Fruit fly (Drosophila melanogaster): ENCODE results near the gene vap.

vap gene

dm6 chrX:15982844-15983243 is 22.8 kb downstream of the vap start, which contains the start of gene Cep164 (continued):
- TF ChIP-seq pzg (GFP tag; optimal IDR thresholded peaks at IDR 0.05) = peak; percentile 15

- TF ChIP-seq CG6683 (GFP tag; optimal IDR thresholded peaks at IDR 0.05) (no peak), CG11723 (GFP tag; optimal IDR thresholded peaks at IDR 0.05) (no peak), danr (GFP tag; IDR thresholded peaks at IDR 0.05) (no peak)
These were observed 29.0 kb downstream of the vap start, which contains the start of gene CG42766 for dm6 chrX:15976568-15976967. TSS of gene CG42766 (plus strand) at chrX:15976868.

- TF ChIP-seq sens-2 (GFP tag; IDR thresholded peaks at IDR 0.05) = no peak
- TF ChIP-seq scrt (GFP tag; optimal IDR thresholded peaks at IDR 0.05) = no peak
- TF ChIP-seq tgo (GFP tag; IDR thresholded peaks at IDR 0.05) = no peak
- no peak for TF ChIP-seq bowl (GFP tag; IDR thresholded peaks at IDR 0.05)
- no peak for TF ChIP-seq CG9727 (GFP tag; optimal IDR thresholded peaks at IDR 0.05)
These were observed 31.5 kb downstream of the vap start, which contains the start of gene Or13a for dm6 chrX:15974125-15974524. TSS of gene Or13a (plus strand) at chrX:15974425.

- no peak for TF ChIP-seq MBD-R2 (GFP tag; IDR thresholded peaks at IDR 0.05)
- no peak for TF ChIP-seq CG1233 (GFP tag; optimal IDR thresholded peaks at IDR 0.05)
- TF ChIP-seq Rfx (GFP tag; IDR thresholded peaks at IDR 0.05) = no peak
- no peak for TF ChIP-seq CG3838 (GFP tag; optimal IDR thresholded peaks at IDR 0.05)
- no peak for TF ChIP-seq CG2678 (tag; optimal IDR thresholded peaks at IDR 0.05)
- no peak for TF ChIP-seq sob (GFP tag; IDR thresholded peaks at IDR 0.05)
- TF ChIP-seq CG18476 (GFP tag; optimal IDR thresholded peaks at IDR 0.05) = no peak
- TF ChIP-seq CG13894 (tag; optimal IDR thresholded peaks at IDR 0.05) = peak; percentile 95
- no peak for TF ChIP-seq gro (GFP tag; optimal IDR thresholded peaks at IDR 0.05)
- TF ChIP-seq repo (GFP tag; optimal IDR thresholded peaks at IDR 0.05) = no peak
- no peak for TF ChIP-seq CG7839 (tag; optimal IDR thresholded peaks at IDR 0.05)
- no peak for TF ChIP-seq pros (GFP tag; optimal IDR thresholded peaks at IDR 0.05)
- no peak for TF ChIP-seq TFAM (GFP tag; optimal IDR thresholded peaks at IDR 0.05)
- TF ChIP-seq CG14860 (GFP tag; IDR thresholded peaks at IDR 0.05; ENCODE audit: partially characterized antibody) = no peak
- no peak for TF ChIP-seq D (optimal IDR thresholded peaks at IDR 0.05)
- no peak for TF ChIP-seq D (GFP tag; optimal IDR thresholded peaks at IDR 0.05)
- peak; percentile 89 for TF ChIP-seq Deaf1 (tag; optimal IDR thresholded peaks at IDR 0.05)
- no peak for TF ChIP-seq CG15601 (tag; optimal IDR thresholded peaks at IDR 0.05)
- peak; percentile 56 for TF ChIP-seq ewg (GFP tag; optimal IDR thresholded peaks at IDR 0.05)
- TF ChIP-seq BtbVII (GFP tag; optimal IDR thresholded peaks at IDR 0.05) = no peak
- no peak for TF ChIP-seq CG11695 (GFP tag; IDR thresholded peaks at IDR 0.05)
- TF ChIP-seq Spps (tag; optimal IDR thresholded peaks at IDR 0.05) = no peak
- peak; percentile 21 to 44 for TF ChIP-seq Trl (optimal IDR thresholded peaks at IDR 0.05)
- TF ChIP-seq Trl (GFP tag; optimal IDR thresholded peaks at IDR 0.05) = no peak
- no peak for TF ChIP-seq Med (GFP tag)
- no peak for TF ChIP-seq CG12659 (GFP tag; optimal IDR thresholded peaks at IDR 0.05)
- no peak for TF ChIP-seq CG4730 (GFP tag; IDR thresholded peaks at IDR 0.05)
- TF ChIP-seq CG2202 (tag; optimal IDR thresholded peaks at IDR 0.05) = no peak
- no peak for TF ChIP-seq tin (GFP tag; optimal IDR thresholded peaks at IDR 0.05)
- TF ChIP-seq CG32532 (GFP tag; IDR thresholded peaks at IDR 0.05) = 0 out of 2 replicates have a peak, but pooled peaks have one; percentile 20
- TF ChIP-seq Sry-δ (GFP tag; optimal IDR thresholded peaks at IDR 0.05) = no peak
- TF ChIP-seq CG10147 (GFP tag; optimal IDR thresholded peaks at IDR 0.05) = no peak
- peak; percentile 54 for TF ChIP-seq abd-A (tag; optimal IDR thresholded peaks at IDR 0.05)
- TF ChIP-seq Hr3 (GFP tag; optimal IDR thresholded peaks at IDR 0.05) = no peak
- TF ChIP-seq az2 (GFP tag; optimal IDR thresholded peaks at IDR 0.05) = no peak
- no peak for TF ChIP-seq z (GFP tag; IDR thresholded peaks at IDR 0.05)
- TF ChIP-seq fd102C (GFP tag; optimal IDR thresholded peaks at IDR 0.05) = no peak
These were observed 32.3 kb downstream of the vap start, which contains the start of gene mmd for dm6 chrX:15973157-15973774. TSS of gene mmd (minus strand) at chrX:15973159.

Measured in whole organism, embryonic.